Worm (Caenorhabditis elegans): ENCODE results near the gene F44E5.17.

The F44E5.17 gene

ce11 chrII:11713569-11713968 is 34.8 kb downstream of the F44E5.17 start, which contains the start of gene F13D12.10:
Gene F13D12.10 (plus strand): TSS chrII:11713799.
- TF ChIP-seq nhr-21 (tag; optimal IDR thresholded peaks at IDR 0.05) (no peak), snpc-4 (tag; optimal IDR thresholded peaks at IDR 0.05) (no peak), nhr-12 (tag; optimal IDR thresholded peaks at IDR 0.05) (no peak), C34F6.9 (tag; optimal IDR thresholded peaks at IDR 0.05) (peak; percentile 17), lin-11 (tag; optimal IDR thresholded peaks at IDR 0.05) (no peak), unc-39 (tag; optimal IDR thresholded peaks at IDR 0.05) (no peak), F13H6.1 (tag; optimal IDR thresholded peaks at IDR 0.05) (peak; percentile 43), nhr-25 (tag; optimal IDR thresholded peaks at IDR 0.05) (no peak), nhr-129 (tag; optimal IDR thresholded peaks at IDR 0.05) (peak; percentile 48), sma-9 (GFP tag; optimal IDR thresholded peaks at IDR 0.05) (peak; percentile 45), sma-9 (tag; optimal IDR thresholded peaks at IDR 0.05) (no peak), ztf-4 (tag; optimal IDR thresholded peaks at IDR 0.05) (no peak), lsy-2 (tag; optimal IDR thresholded peaks at IDR 0.05) (peak in 1 of 2 experiments; percentile 14), Y55F3AM.14 (GFP tag; optimal IDR thresholded peaks at IDR 0.05) (no peak), mab-5 (tag; optimal IDR thresholded peaks at IDR 0.05) (no peak), zag-1 (tag; optimal IDR thresholded peaks at IDR 0.05) (peak; percentile 60), unc-55 (GFP tag; optimal IDR thresholded peaks at IDR 0.05) (no peak)

- TF ChIP-seq nhr-23 (tag; optimal IDR thresholded peaks at IDR 0.05), result no peak
- TF ChIP-seq unc-39 (tag; optimal IDR thresholded peaks at IDR 0.05), result no peak
- no peak for TF ChIP-seq fos-1 (tag; optimal IDR thresholded peaks at IDR 0.05)
- no peak for TF ChIP-seq nhr-10 (tag; optimal IDR thresholded peaks at IDR 0.05)
- no peak for TF ChIP-seq snpc-4 (tag; optimal IDR thresholded peaks at IDR 0.05)
- peak; percentile 30 for TF ChIP-seq blmp-1 (tag; optimal IDR thresholded peaks at IDR 0.05; ENCODE audit: insufficient read depth)
- TF ChIP-seq C34F6.9 (tag; optimal IDR thresholded peaks at IDR 0.05), result no peak
Measured at ce11 chrII:11710771-11711170, 37.6 kb downstream of the F44E5.17 start.

ce11 chrII:11709464-11709863 is 38.9 kb downstream of the F44E5.17 start, which contains the start of gene fcmt-1:
Gene fcmt-1 (minus strand): TSS chrII:11709564.
- TF ChIP-seq mbf-1 (tag; optimal IDR thresholded peaks at IDR 0.05), result no peak
- TF ChIP-seq sma-3 (GFP tag; optimal IDR thresholded peaks at IDR 0.05), result no peak
- no peak for TF ChIP-seq lin-11 (tag; optimal IDR thresholded peaks at IDR 0.05)
- no peak for TF ChIP-seq ztf-1 (GFP tag; conservative IDR thresholded peaks at IDR 0.05)
- TF ChIP-seq sem-4 (tag; optimal IDR thresholded peaks at IDR 0.05), result no peak
- no peak for TF ChIP-seq ama-1 (optimal IDR thresholded peaks at IDR 0.05)
- TF ChIP-seq lsy-2 (tag; optimal IDR thresholded peaks at IDR 0.05), result no peak
- TF ChIP-seq crh-2 (tag; optimal IDR thresholded peaks at IDR 0.05), result no peak
- no peak for TF ChIP-seq ztf-4 (tag; optimal IDR thresholded peaks at IDR 0.05)
- TF ChIP-seq nhr-23 (tag; optimal IDR thresholded peaks at IDR 0.05), result no peak
- TF ChIP-seq nhr-77 (tag; optimal IDR thresholded peaks at IDR 0.05), result no peak
- TF ChIP-seq unc-62 (GFP tag; optimal IDR thresholded peaks at IDR 0.05), result no peak
- TF ChIP-seq ceh-82 (tag; optimal IDR thresholded peaks at IDR 0.05), result no peak
- TF ChIP-seq ztf-11 (tag; optimal IDR thresholded peaks at IDR 0.05), result no peak
- TF ChIP-seq Y55F3AM.14 (GFP tag; optimal IDR thresholded peaks at IDR 0.05), result no peak
- TF ChIP-seq egl-27 (tag; optimal IDR thresholded peaks at IDR 0.05), result no peak
- TF ChIP-seq mdl-1 (tag; optimal IDR thresholded peaks at IDR 0.05), result no peak
- TF ChIP-seq blmp-1 (tag; optimal IDR thresholded peaks at IDR 0.05; ENCODE audit: insufficient read depth), result no peak
- no peak for TF ChIP-seq F13H6.1 (tag; optimal IDR thresholded peaks at IDR 0.05)

- TF ChIP-seq blmp-1 (tag; optimal IDR thresholded peaks at IDR 0.05; ENCODE audit: insufficient read depth) (peak; percentile 2), ceh-16 (tag; optimal IDR thresholded peaks at IDR 0.05) (no peak)
Measured at ce11 chrII:11705787-11706186, 42.6 kb downstream of the F44E5.17 start, which contains the start of gene VF13D12L.3. Gene VF13D12L.3 (plus strand): TSS chrII:11706009.

DNA sequence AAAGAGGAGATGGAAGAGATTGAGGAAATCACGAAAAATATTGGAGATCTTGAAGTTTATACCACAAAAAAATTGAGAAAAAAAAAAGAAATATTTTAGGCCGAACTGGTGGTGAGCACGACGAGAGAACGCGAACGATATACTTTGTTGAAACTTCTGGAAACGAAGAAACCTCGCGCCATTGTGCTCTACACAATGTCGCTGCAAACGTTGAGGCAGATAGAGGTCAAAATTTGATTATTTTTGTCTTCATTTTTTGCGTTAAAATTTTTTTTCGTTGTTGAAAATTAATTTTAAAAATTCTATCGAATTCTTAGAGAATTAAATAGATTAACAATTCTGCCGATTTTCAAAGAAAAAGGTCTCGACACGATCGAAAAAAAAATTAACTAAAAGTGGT is 47.8 kb downstream of the F44E5.17 start:
- no peak for TF ChIP-seq gmeb-1 (tag; optimal IDR thresholded peaks at IDR 0.05)
- no peak for TF ChIP-seq lsy-2 (tag; optimal IDR thresholded peaks at IDR 0.05)
- TF ChIP-seq sem-4 (tag; optimal IDR thresholded peaks at IDR 0.05), result no peak
- TF ChIP-seq aly-2 (tag; optimal IDR thresholded peaks at IDR 0.05), result no peak
- TF ChIP-seq fos-1 (tag; optimal IDR thresholded peaks at IDR 0.05), result no peak
- TF ChIP-seq nhr-77 (tag; optimal IDR thresholded peaks at IDR 0.05), result no peak
- TF ChIP-seq egl-27 (tag; optimal IDR thresholded peaks at IDR 0.05), result no peak
- TF ChIP-seq unc-62 (GFP tag; optimal IDR thresholded peaks at IDR 0.05), result no peak
- TF ChIP-seq nhr-21 (tag; optimal IDR thresholded peaks at IDR 0.05), result no peak

All from whole organism, L2 larva.